Fruit fly (Drosophila melanogaster) whole organism, embryonic: ENCODE results near the gene Vps2.

Experiments
- CG10979 ChIP-seq: fragments of 200-800 bp; sonication (Bioruptor generic); optimal IDR thresholded peaks from 2 replicates; lab custom pipeline; 2018; ENCODE audit warnings: missing biosample characterization, mild to moderate bottlenecking, missing genetic modification characterization, moderate library complexity
- CG11093 ChIP-seq: fragments of 200-800 bp; sonication (Bioruptor generic); IDR thresholded peaks from 3 replicates; pipeline ENCODE4 v1.3.6; 2022; ENCODE audit warnings: missing biosample characterization, missing genetic modification characterization
- CG12391 ChIP-seq: fragments of 200-800 bp; sonication (Bioruptor generic); optimal IDR thresholded peaks from 3 replicates; lab custom pipeline; 2018; ENCODE audit warnings: missing biosample characterization, mild to moderate bottlenecking, missing genetic modification characterization, moderate library complexity
- CG12659 ChIP-seq: fragments of 200-800 bp; sonication (Bioruptor generic); optimal IDR thresholded peaks from 3 replicates; lab custom pipeline; 2017; ENCODE audit warnings: mild to moderate bottlenecking, missing biosample characterization, missing genetic modification reagents, missing genetic modification characterization
- CG1529 ChIP-seq: fragments of 200-800 bp; sonication (Bioruptor generic); optimal IDR thresholded peaks from 3 replicates; lab custom pipeline; 2018; ENCODE audit warnings: missing biosample characterization, missing genetic modification characterization
- CG15601 ChIP-seq: fragments of 200-800 bp; sonication (Bioruptor generic); optimal IDR thresholded peaks from 3 replicates; lab custom pipeline; 2019; ENCODE audit warnings: missing biosample characterization, mild to moderate bottlenecking, missing genetic modification characterization, moderate library complexity
- CG17328 ChIP-seq: fragments of 200-800 bp; sonication (Bioruptor generic); IDR thresholded peaks from 2 replicates; pipeline ENCODE4 v1.3.6; 2022; ENCODE audit warnings: missing biosample characterization, missing genetic modification characterization
- CG17568 ChIP-seq: fragments of 200-800 bp; sonication (Bioruptor generic); optimal IDR thresholded peaks from 2 replicates; lab custom pipeline; 2018; ENCODE audit warnings: missing biosample characterization, mild to moderate bottlenecking, missing genetic modification characterization, moderate library complexity
- CG18011 ChIP-seq: fragments of 200-800 bp; sonication (Bioruptor generic); optimal IDR thresholded peaks from 2 replicates; lab custom pipeline; 2017; ENCODE audit warnings: missing biosample characterization, missing genetic modification characterization, mild to moderate bottlenecking, moderate library complexity, missing genotype
- CG18262 ChIP-seq: fragments of 200-800 bp; optimal IDR thresholded peaks from 3 replicates; lab custom pipeline; 2019; ENCODE audit warnings: missing biosample characterization, mild to moderate bottlenecking, missing genetic modification characterization, moderate library complexity
- CG31365 ChIP-seq: fragments of 200-800 bp; sonication (Bioruptor generic); optimal IDR thresholded peaks from 2 replicates; lab custom pipeline; 2018; ENCODE audit warnings: missing biosample characterization, mild to moderate bottlenecking, missing genetic modification characterization
- CG32767 ChIP-seq: fragments of 200-800 bp; sonication (Bioruptor generic); IDR thresholded peaks from 2 replicates; pipeline ENCODE4 v1.3.6; 2022; ENCODE audit warnings: missing biosample characterization, missing genetic modification characterization
- CG3281 ChIP-seq: fragments of 200-800 bp; sonication (Bioruptor generic); optimal IDR thresholded peaks from 3 replicates; lab custom pipeline; 2017; ENCODE audit warnings: missing biosample characterization, mild to moderate bottlenecking, missing genetic modification characterization
- CG3847 ChIP-seq: fragments of 200-800 bp; sonication (Bioruptor generic); IDR thresholded peaks from 2 replicates; pipeline ENCODE4 v1.3.6; 2022; ENCODE audit warnings: missing biosample characterization, missing genetic modification characterization
- CG5180 ChIP-seq: fragments of 200-800 bp; sonication (Bioruptor generic); optimal IDR thresholded peaks from 3 replicates; lab custom pipeline; 2017; ENCODE audit warnings: missing biosample characterization, missing genetic modification characterization, mild to moderate bottlenecking, moderate library complexity, missing genetic modification reagents
- CG5245 ChIP-seq: fragments of 200-800 bp; sonication (Bioruptor generic); optimal IDR thresholded peaks from 3 replicates; lab custom pipeline; 2016; ENCODE audit warnings: missing biosample characterization, missing genetic modification characterization
- CG5953 ChIP-seq: fragments of 200-800 bp; sonication (Bioruptor generic); IDR thresholded peaks from 2 replicates; pipeline ENCODE4 v1.3.6; 2022; ENCODE audit warnings: missing biosample characterization, missing genetic modification characterization
- CG6272 ChIP-seq: fragments of 200-800 bp; sonication (Bioruptor generic); IDR thresholded peaks from 2 replicates; pipeline ENCODE4 v1.3.6; 2022; ENCODE audit warnings: missing biosample characterization, missing genetic modification characterization
- CG8765 ChIP-seq: fragments of 200-800 bp; sonication (Bioruptor generic); IDR thresholded peaks from 2 replicates; pipeline ENCODE4 v1.3.6; 2022; ENCODE audit warnings: missing biosample characterization, missing genetic modification characterization
- CG9437 ChIP-seq: fragments of 200-800 bp; sonication (Bioruptor generic); optimal IDR thresholded peaks from 2 replicates; lab custom pipeline; 2018; ENCODE audit warnings: missing biosample characterization, mild to moderate bottlenecking, missing genetic modification characterization
- CoRest ChIP-seq: fragments of 200-800 bp; sonication (Bioruptor generic); optimal IDR thresholded peaks from 3 replicates; lab custom pipeline; 2018; ENCODE audit warnings: missing biosample characterization, mild to moderate bottlenecking, missing genetic modification characterization, moderate library complexity
- Gsc ChIP-seq: fragments of 200-800 bp; sonication (Bioruptor generic); IDR thresholded peaks from 2 replicates; pipeline ENCODE4 v1.3.6; 2022; ENCODE audit warnings: missing biosample characterization, missing genetic modification characterization
- Hr39 ChIP-seq: fragments of >200 bp; optimal IDR thresholded peaks from 2 replicates; lab custom pipeline; 2017
- Hsf ChIP-seq: fragments of 200-800 bp; sonication (Bioruptor generic); optimal IDR thresholded peaks from 3 replicates; lab custom pipeline; 2016; ENCODE audit warnings: missing biosample characterization, missing genetic modification characterization
- Myb ChIP-seq: fragments of 200-800 bp; sonication (Bioruptor generic); optimal IDR thresholded peaks from 2 replicates; lab custom pipeline; 2016; ENCODE audit warnings: missing biosample characterization, missing genetic modification characterization
- Poxn ChIP-seq: fragments of 200-800 bp; sonication (Bioruptor generic); IDR thresholded peaks from 2 replicates; pipeline ENCODE4 v1.3.6; 2022; ENCODE audit warnings: missing biosample characterization, missing genetic modification characterization
- Rfx ChIP-seq: fragments of 200-800 bp; sonication (Bioruptor generic); IDR thresholded peaks from 2 replicates; pipeline ENCODE4 v1.3.6; 2022; ENCODE audit warnings: missing biosample characterization, missing genetic modification characterization
- Rx ChIP-seq: fragments of 200-800 bp; sonication (Bioruptor generic); IDR thresholded peaks from 2 replicates; pipeline ENCODE4 v1.3.6; 2022; ENCODE audit warnings: missing biosample characterization, missing genetic modification characterization
- Taf1 ChIP-seq: fragments of 200-800 bp; sonication (Bioruptor generic); IDR thresholded peaks from 2 replicates; pipeline ENCODE4 v1.3.6; 2022; ENCODE audit warnings: missing biosample characterization, missing genetic modification characterization
- Xrp1 ChIP-seq: fragments of 200-800 bp; sonication (Bioruptor generic); IDR thresholded peaks from 2 replicates; pipeline ENCODE4 v1.3.6; 2022; ENCODE audit warnings: missing biosample characterization, missing genetic modification characterization
- bab2 ChIP-seq: fragments of 200-800 bp; sonication (Bioruptor generic); optimal IDR thresholded peaks from 2 replicates; lab custom pipeline; 2016; ENCODE audit warnings: missing biosample characterization, missing genetic modification characterization
- bcd ChIP-seq: fragments of 200-800 bp; sonication (Bioruptor generic); optimal IDR thresholded peaks from 2 replicates; lab custom pipeline; 2017; ENCODE audit warnings: missing biosample characterization, mild to moderate bottlenecking, missing genetic modification characterization
- chm ChIP-seq: fragments of 200-800 bp; sonication (Bioruptor generic); IDR thresholded peaks from 2 replicates; pipeline ENCODE4 v1.3.6; 2022; ENCODE audit warnings: missing biosample characterization, missing genetic modification characterization
- crol ChIP-seq: fragments of 200-800 bp; sonication (Bioruptor generic); IDR thresholded peaks from 2 replicates; pipeline ENCODE4 v1.3.6; 2022; ENCODE audit warnings: missing biosample characterization, missing genetic modification characterization
- dmrt99B ChIP-seq: fragments of 200-800 bp; sonication (Bioruptor generic); optimal IDR thresholded peaks from 2 replicates; lab custom pipeline; 2018; ENCODE audit warnings: missing biosample characterization, mild to moderate bottlenecking, missing genetic modification characterization, moderate library complexity
- dpn ChIP-seq, 2 experiments: fragments of 200-800 bp; sonication (Bioruptor generic); optimal IDR thresholded peaks; 3 replicates each; lab custom pipeline; 2016; ENCODE audit warnings: missing biosample characterization in 2 of 2, missing genetic modification characterization in 2 of 2
- ewg ChIP-seq: fragments of 200-800 bp; sonication (Bioruptor generic); optimal IDR thresholded peaks from 3 replicates; lab custom pipeline; 2017; ENCODE audit warnings: mild to moderate bottlenecking, missing biosample characterization, missing genetic modification reagents, missing genetic modification characterization
- gcm2 ChIP-seq: fragments of 200-800 bp; sonication (Bioruptor generic); optimal IDR thresholded peaks from 2 replicates; lab custom pipeline; 2016; ENCODE audit warnings: missing biosample characterization, missing genetic modification characterization
- gsb-n ChIP-seq: fragments of 200-800 bp; sonication (Bioruptor generic); optimal IDR thresholded peaks from 3 replicates; lab custom pipeline; 2018; ENCODE audit warnings: missing biosample characterization, mild to moderate bottlenecking, missing genetic modification characterization
- hkb ChIP-seq, 2 experiments: fragments of 200-800 bp in 1 of 2; fragments of >200 bp in 1 of 2; sonication (Bioruptor generic) in 1 of 2; IDR thresholded peaks in 1 of 2; optimal IDR thresholded peaks in 1 of 2; 2 replicates each; pipeline versions ENCODE4 v1.3.6 to Lab custom; 2017 to 2022; ENCODE audit warnings: missing biosample characterization in 1 of 2, missing genetic modification characterization in 1 of 2
- ind ChIP-seq: fragments of 200-800 bp; sonication (Bioruptor generic); optimal IDR thresholded peaks from 3 replicates; lab custom pipeline; 2016; ENCODE audit warnings: missing biosample characterization, missing genetic modification characterization
- lab ChIP-seq: fragments of 200-800 bp; sonication (Bioruptor generic); optimal IDR thresholded peaks from 3 replicates; lab custom pipeline; 2017; ENCODE audit warnings: missing biosample characterization, missing genetic modification characterization, mild to moderate bottlenecking, moderate library complexity, missing genetic modification reagents
- odd ChIP-seq: fragments of 200-800 bp; sonication (Bioruptor generic); optimal IDR thresholded peaks from 2 replicates; lab custom pipeline; 2017; ENCODE audit warnings: missing biosample characterization, mild to moderate bottlenecking, missing genetic modification characterization
- otp ChIP-seq: fragments of 200-800 bp; sonication (Bioruptor generic); IDR thresholded peaks from 3 replicates; pipeline ENCODE4, ENCODE4 v1.3.6; 2022; ENCODE audit warnings: missing biosample characterization, missing genetic modification characterization
- sens ChIP-seq: fragments of 200-800 bp; sonication (Bioruptor generic); peaks from one replicate; lab custom pipeline; 2016; ENCODE audit warnings: missing biosample characterization, missing genetic modification characterization
- sima ChIP-seq: fragments of 200-800 bp; sonication (Bioruptor generic); optimal IDR thresholded peaks from 2 replicates; lab custom pipeline; 2016; ENCODE audit warnings: missing biosample characterization, missing genetic modification characterization
- zfh1 ChIP-seq: fragments of 200-800 bp; sonication (Bioruptor generic); IDR thresholded peaks from 3 replicates; pipeline ENCODE4 v1.3.6; 2022; ENCODE audit warnings: missing biosample characterization, missing genetic modification characterization

Gene Vps2

dm6 chr3R:26072477-26072876 lies 19.9 kb downstream of the Vps2 start (continued):
- TF ChIP-seq dmrt99B (tag; lab: Kevin White, UChicago), result peak; percentile 40
- TF ChIP-seq Hsf (GFP tag; lab: Kevin White, UChicago), result peak; percentile 10
- TF ChIP-seq CG5953 (GFP tag; lab: Robert Waterston, UW), result peak; percentile 45; the same call in 1 of the 2 replicates
- TF ChIP-seq CG8765 (GFP tag; lab: Robert Waterston, UW), result peak; percentile 38; the same call in 1 of the 2 replicates
- peak; percentile 75 for TF ChIP-seq zfh1 (GFP tag; lab: Robert Waterston, UW)
- TF ChIP-seq ewg (GFP tag; lab: Kevin White, UChicago), result peak; percentile 16
- TF ChIP-seq Myb, result no peak
- TF ChIP-seq Rx (GFP tag; lab: Robert Waterston, UW), result peak; percentile 37; the same call in 1 of the 2 replicates
- TF ChIP-seq CG10979 (tag; lab: Kevin White, UChicago), result peak; percentile 54
- TF ChIP-seq ind (GFP tag; lab: Kevin White, UChicago), result no peak
- TF ChIP-seq CG18262 (tag; lab: Kevin White, UChicago), result peak; percentile 38
- no peak for TF ChIP-seq CG6272 (GFP tag; lab: Robert Waterston, UW)

DNA sequence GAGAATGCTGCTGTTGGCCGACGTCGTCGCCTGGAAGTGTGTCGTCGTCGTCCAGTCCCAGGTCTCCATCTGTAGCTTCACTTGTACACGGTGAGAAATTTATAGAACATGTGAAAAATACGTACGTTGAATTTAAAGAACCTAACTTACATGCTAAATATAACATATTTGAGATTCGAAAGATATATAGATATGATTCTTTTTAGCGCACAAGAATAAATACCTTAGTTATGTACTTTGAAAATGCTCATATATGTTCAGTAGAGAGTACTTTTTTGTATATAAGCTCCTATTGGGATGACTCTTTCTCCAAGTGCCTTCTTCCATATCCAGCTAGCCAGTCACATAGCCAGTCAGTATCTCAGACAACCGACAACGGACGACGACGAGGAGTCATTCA lies 22.6 kb downstream of the Vps2 start:
- TF ChIP-seq otp (GFP tag; lab: Robert Waterston, UW) (no peak), Taf1 (GFP tag; lab: Robert Waterston, UW) (no peak), CG32767 (GFP tag; lab: Robert Waterston, UW) (no peak), lab (GFP tag; lab: Kevin White, UChicago) (no peak)

- TF ChIP-seq Poxn, result no peak
- peak; percentile 26 for TF ChIP-seq CG5180
- peak; percentile 41 for TF ChIP-seq CoRest (tag; lab: Kevin White, UChicago)
- TF ChIP-seq dpn (GFP tag; optimal IDR thresholded peaks at IDR 0.05; lab: Kevin White, UChicago), result no peak
- TF ChIP-seq CG3847 (GFP tag; lab: Robert Waterston, UW), result peak; percentile 22; the same call in 1 of the 2 replicates
- peak; percentile 9 for TF ChIP-seq bab2 (GFP tag; lab: Kevin White, UChicago)
- TF ChIP-seq bcd (GFP tag; lab: Kevin White, UChicago), result peak; percentile 38
- TF ChIP-seq crol (GFP tag; lab: Robert Waterston, UW), result peak; percentile 33; the same call in 1 of the 2 replicates
- TF ChIP-seq Xrp1, result peak; percentile 82
- peak; percentile 60 for TF ChIP-seq CG15601 (tag; lab: Kevin White, UChicago)
- TF ChIP-seq CG12659 (GFP tag; lab: Kevin White, UChicago), result no peak
- TF ChIP-seq gsb-n (tag; lab: Kevin White, UChicago), result peak; percentile 66
- peak; percentile 30 for TF ChIP-seq CG17568 (GFP tag; lab: Kevin White, UChicago)
- no peak for TF ChIP-seq CG3281 (GFP tag; lab: Kevin White, UChicago)
- no peak for TF ChIP-seq chm (GFP tag; lab: Robert Waterston, UW)
- TF ChIP-seq odd (GFP tag; lab: Kevin White, UChicago), result peak; percentile 3
- peak; percentile 90 for TF ChIP-seq sens (GFP tag; lab: Kevin White, UChicago)
- TF ChIP-seq Gsc (GFP tag; lab: Robert Waterston, UW), result no peak
- TF ChIP-seq CG12391 (tag; lab: Kevin White, UChicago), result peak; percentile 70
- no peak for TF ChIP-seq CG18011 (GFP tag; lab: Kevin White, UChicago)
- no peak for TF ChIP-seq gcm2 (GFP tag; lab: Kevin White, UChicago)
- no peak for TF ChIP-seq CG31365 (tag; lab: Kevin White, UChicago)
- TF ChIP-seq CG17328 (GFP tag; lab: Robert Waterston, UW), result peak; percentile 60; the same call in 1 of the 2 replicates
- no peak for TF ChIP-seq hkb (optimal IDR thresholded peaks at IDR 0.05; lab: Kevin White, UChicago)
- no peak; the same call in 1 of the 2 replicates for TF ChIP-seq hkb (GFP tag; IDR thresholded peaks at IDR 0.05; lab: Robert Waterston, UW)
- 0 out of 2 replicates have a peak, but pooled peaks have one; percentile 14 for TF ChIP-seq Rfx (GFP tag; lab: Robert Waterston, UW)
- peak; percentile 33 for TF ChIP-seq CG5245 (GFP tag; lab: Kevin White, UChicago)
- no peak for TF ChIP-seq CG9437 (GFP tag; lab: Kevin White, UChicago)
- no peak for TF ChIP-seq sima (GFP tag; lab: Kevin White, UChicago)
- TF ChIP-seq CG11093 (GFP tag; lab: Robert Waterston, UW), result peak; percentile 48; the same call in 1 of the 3 replicates
- peak; percentile 45 for TF ChIP-seq CG1529 (GFP tag; lab: Kevin White, UChicago)
- TF ChIP-seq Hr39 (lab: Kevin White, UChicago), result no peak
These were observed 28.9 kb downstream of the Vps2 start for dm6 chr3R:26081380-26081991.
